Worm (Caenorhabditis elegans) whole organism, L1 larva: ENCODE data around the gene EGAP1.1.

Experiments used
- Y116A8C.19 ChIP-seq: sonication (generic microtip); optimal IDR thresholded peaks from 2 replicates; lab custom pipeline; 2016; ENCODE audit warnings: missing compliant biosample characterization, missing genetic modification characterization, borderline replicate concordance
- aha-1 ChIP-seq: fragments of 150-350 bp; optimal IDR thresholded peaks from 2 replicates; lab custom pipeline; 2014; ENCODE audit warnings: missing biosample characterization, missing genetic modification characterization
- alr-1 ChIP-seq: fragments of 200-800 bp; sonication (Bioruptor generic); optimal IDR thresholded peaks from 2 replicates; lab custom pipeline; 2018; ENCODE audit warnings: borderline replicate concordance, mild to moderate bottlenecking, missing genetic modification characterization, missing compliant biosample characterization
- aly-2 ChIP-seq: fragments of 150-350 bp; optimal IDR thresholded peaks from 2 replicates; lab custom pipeline; 2014; ENCODE audit warnings: missing biosample characterization, missing genetic modification characterization
- ama-1 ChIP-seq: fragments of 150-350 bp; optimal IDR thresholded peaks from 2 replicates; lab custom pipeline; 2014
- ceh-8 ChIP-seq: fragments of 200-800 bp; sonication (Bioruptor generic); optimal IDR thresholded peaks from 2 replicates; lab custom pipeline; 2018; ENCODE audit warnings: mild to moderate bottlenecking, missing genetic modification characterization, moderate library complexity, missing compliant biosample characterization
- ceh-90 ChIP-seq: sonication (generic microtip); optimal IDR thresholded peaks from 2 replicates; lab custom pipeline; 2016; ENCODE audit warnings: missing genetic modification characterization, missing compliant biosample characterization
- ces-1 ChIP-seq: fragments of 150-350 bp; optimal IDR thresholded peaks from 2 replicates; lab custom pipeline; 2014; ENCODE audit warnings: missing biosample characterization, missing genetic modification reagents, missing genetic modification characterization
- dsc-1 ChIP-seq: sonication (generic microtip); optimal IDR thresholded peaks from 2 replicates; lab custom pipeline; 2016; ENCODE audit warnings: mild to moderate bottlenecking, missing genetic modification characterization, missing compliant biosample characterization
- efl-1 ChIP-seq, 4 experiments: fragments of 150-350 bp; optimal IDR thresholded peaks in 3 of 4; peaks in 1 of 4; 1 replicate in 1 of 4; 2 replicates in 3 of 4; lab custom pipeline; 2014; ENCODE audit warnings: missing biosample characterization in 2 of 4, missing genetic modification characterization in 2 of 4, missing genetic modification reagents in 2 of 4
- egl-13 ChIP-seq: sonication (generic microtip); optimal IDR thresholded peaks from 2 replicates; lab custom pipeline; 2016; ENCODE audit warnings: missing genotype, missing genetic modification reagents, missing genetic modification characterization, missing compliant biosample characterization
- egl-27 ChIP-seq, 2 experiments: fragments of 150-350 bp in 1 of 2; sonication (generic microtip); optimal IDR thresholded peaks; 3 replicates each; lab custom pipeline; 2017 to 2018; ENCODE audit warnings: missing biosample characterization in 2 of 2, missing genetic modification characterization in 2 of 2, missing genetic modification reagents in 2 of 2
- elt-2 ChIP-seq: sonication (generic microtip); optimal IDR thresholded peaks from 2 replicates; lab custom pipeline; 2016; ENCODE audit warnings: missing genetic modification characterization, mild to moderate bottlenecking, inconsistent platforms, missing compliant biosample characterization, missing genetic modification reagents
- elt-3 ChIP-seq, 6 experiments: fragments of 150-350 bp in 1 of 6; sonication (generic microtip); optimal IDR thresholded peaks; 2 replicates each; lab custom pipeline; 2017 to 2018; ENCODE audit warnings: missing biosample characterization in 6 of 6, missing genetic modification characterization in 6 of 6, inconsistent platforms in 1 of 6
- ets-5 ChIP-seq: fragments of 200-800 bp; sonication (Bioruptor generic); IDR thresholded peaks from 2 replicates; pipeline ENCODE4 v1.3.6; 2022; ENCODE audit warnings: missing genetic modification characterization, missing compliant biosample characterization
- fkh-10 ChIP-seq: sonication (generic microtip); optimal IDR thresholded peaks from 2 replicates; lab custom pipeline; 2017; ENCODE audit warnings: missing biosample characterization, missing genetic modification reagents, missing genetic modification characterization
- fkh-8 ChIP-seq: sonication (generic microtip); optimal IDR thresholded peaks from 2 replicates; lab custom pipeline; 2016; ENCODE audit warnings: mild to moderate bottlenecking, missing genetic modification characterization, missing compliant biosample characterization
- fos-1 ChIP-seq: fragments of 150-350 bp; optimal IDR thresholded peaks from 2 replicates; lab custom pipeline; 2014; ENCODE audit warnings: missing biosample characterization, missing genetic modification characterization
- grh-1 ChIP-seq: fragments of 200-800 bp; sonication (Bioruptor generic); IDR thresholded peaks from 2 replicates; pipeline ENCODE4 v1.3.6; 2022; ENCODE audit warnings: missing genetic modification reagents, missing genetic modification characterization, missing compliant biosample characterization
- hlh-17 ChIP-seq: fragments of 200-800 bp; sonication (Bioruptor generic); optimal IDR thresholded peaks from 2 replicates; lab custom pipeline; 2018; ENCODE audit warnings: missing genetic modification characterization, mild to moderate bottlenecking, missing compliant biosample characterization, moderate library complexity, borderline replicate concordance
- hlh-4 ChIP-seq: sonication (generic microtip); optimal IDR thresholded peaks from 2 replicates; lab custom pipeline; 2016; ENCODE audit warnings: mild to moderate bottlenecking, missing genetic modification characterization, missing compliant biosample characterization
- hpl-2 ChIP-seq: fragments of 150-350 bp; optimal IDR thresholded peaks from 2 replicates; lab custom pipeline; 2014; ENCODE audit warnings: missing biosample characterization, missing genetic modification reagents, missing genetic modification characterization
- isw-1 ChIP-seq: fragments of 200-800 bp; sonication (Bioruptor generic); IDR thresholded peaks from 2 replicates; pipeline ENCODE4 v1.3.6; 2022; ENCODE audit warnings: missing genetic modification characterization, missing compliant biosample characterization
- jun-1 ChIP-seq: fragments of 150-350 bp; optimal IDR thresholded peaks from 2 replicates; lab custom pipeline; 2014; ENCODE audit warnings: missing biosample characterization, missing genetic modification reagents, missing genetic modification characterization
- lin-14 ChIP-seq: fragments of 200-800 bp; sonication (Bioruptor generic); optimal IDR thresholded peaks from 2 replicates; lab custom pipeline; 2018; ENCODE audit warnings: mild to moderate bottlenecking, missing genetic modification characterization, moderate library complexity, missing compliant biosample characterization
- lin-15B ChIP-seq: fragments of 150-350 bp; sonication (generic microtip); optimal IDR thresholded peaks from 3 replicates; lab custom pipeline; 2014; ENCODE audit warnings: missing biosample characterization, missing genetic modification characterization
- lin-39 ChIP-seq: fragments of 150-350 bp; optimal IDR thresholded peaks from 2 replicates; lab custom pipeline; 2014; ENCODE audit warnings: missing biosample characterization, missing genetic modification reagents, missing genetic modification characterization
- lir-3 ChIP-seq: sonication (generic microtip); optimal IDR thresholded peaks from 2 replicates; lab custom pipeline; 2016; ENCODE audit warnings: mild to moderate bottlenecking, missing genetic modification characterization, moderate library complexity, missing compliant biosample characterization; ENCODE audit not compliant: poor library complexity
- lsy-2 ChIP-seq, 2 experiments: fragments of 150-350 bp; optimal IDR thresholded peaks; 2 replicates each; lab custom pipeline; 2014; ENCODE audit warnings: missing biosample characterization in 2 of 2, missing genetic modification characterization in 2 of 2
- mep-1 ChIP-seq: fragments of 150-350 bp; optimal IDR thresholded peaks from 2 replicates; lab custom pipeline; 2014; ENCODE audit warnings: missing biosample characterization, missing genetic modification characterization
- nhr-12 ChIP-seq: sonication (generic microtip); optimal IDR thresholded peaks from 2 replicates; lab custom pipeline; 2017; ENCODE audit warnings: missing biosample characterization, missing genetic modification characterization
- nhr-20 ChIP-seq: sonication (generic microtip); optimal IDR thresholded peaks from 2 replicates; lab custom pipeline; 2016; ENCODE audit warnings: mild to moderate bottlenecking, missing genetic modification characterization, missing compliant biosample characterization
- nhr-237 ChIP-seq: fragments of 150-350 bp; optimal IDR thresholded peaks from 2 replicates; lab custom pipeline; 2014; ENCODE audit warnings: missing biosample characterization, missing genetic modification characterization
- nhr-28 ChIP-seq: fragments of 150-350 bp; optimal IDR thresholded peaks from 2 replicates; lab custom pipeline; 2014; ENCODE audit warnings: missing biosample characterization, missing genetic modification characterization
- nhr-47 ChIP-seq: sonication (generic microtip); optimal IDR thresholded peaks from 2 replicates; lab custom pipeline; 2016; ENCODE audit warnings: mild to moderate bottlenecking, missing genetic modification characterization, moderate library complexity, missing compliant biosample characterization
- nhr-71 ChIP-seq: sonication (generic microtip); optimal IDR thresholded peaks from 2 replicates; lab custom pipeline; 2016; ENCODE audit warnings: mild to moderate bottlenecking, missing genetic modification characterization, moderate library complexity, missing compliant biosample characterization
- nhr-76 ChIP-seq: sonication (generic microtip); optimal IDR thresholded peaks from 2 replicates; lab custom pipeline; 2017; ENCODE audit warnings: missing biosample characterization, missing genetic modification characterization
- nhr-77 ChIP-seq: fragments of 150-350 bp; optimal IDR thresholded peaks from 2 replicates; lab custom pipeline; 2014; ENCODE audit warnings: missing biosample characterization, missing genetic modification characterization
- nhr-85 ChIP-seq: sonication (generic microtip); peaks from one replicate; lab custom pipeline; 2016; ENCODE audit warnings: missing genetic modification characterization, inconsistent platforms, missing compliant biosample characterization
- nhr-90 ChIP-seq: sonication (generic microtip); optimal IDR thresholded peaks from 2 replicates; lab custom pipeline; 2016; ENCODE audit warnings: mild to moderate bottlenecking, missing genetic modification characterization, missing compliant biosample characterization; ENCODE audit not compliant: poor library complexity
- pag-3 ChIP-seq: sonication (generic microtip); optimal IDR thresholded peaks from 2 replicates; lab custom pipeline; 2017; ENCODE audit warnings: missing genetic modification characterization, mild to moderate bottlenecking, missing compliant biosample characterization, antibody characterized with exemption, borderline replicate concordance; ENCODE audit not compliant: insufficient read depth
- pqm-1 ChIP-seq: sonication (generic microtip); optimal IDR thresholded peaks from 3 replicates; lab custom pipeline; 2017; ENCODE audit warnings: missing biosample characterization, missing genetic modification characterization
- rnt-1 ChIP-seq: sonication (generic microtip); optimal IDR thresholded peaks from 2 replicates; lab custom pipeline; 2016; ENCODE audit warnings: mild to moderate bottlenecking, missing genetic modification characterization, moderate library complexity, missing compliant biosample characterization
- snpc-4 ChIP-seq: fragments of 150-350 bp; optimal IDR thresholded peaks from 2 replicates; lab custom pipeline; 2014; ENCODE audit warnings: missing biosample characterization, missing genetic modification characterization
- sup-37 ChIP-seq: fragments of 200-800 bp; sonication (Bioruptor generic); optimal IDR thresholded peaks from 2 replicates; lab custom pipeline; 2018; ENCODE audit warnings: mild to moderate bottlenecking, missing genetic modification characterization, missing compliant biosample characterization
- swsn-7 ChIP-seq: sonication (generic microtip); optimal IDR thresholded peaks from 2 replicates; lab custom pipeline; 2016; ENCODE audit warnings: missing genetic modification characterization, missing compliant biosample characterization
- tbx-2 ChIP-seq: sonication (generic microtip); optimal IDR thresholded peaks from 2 replicates; lab custom pipeline; 2016; ENCODE audit warnings: missing genetic modification characterization, missing compliant biosample characterization
- tlp-1 ChIP-seq: fragments of 150-350 bp; optimal IDR thresholded peaks from 2 replicates; lab custom pipeline; 2014; ENCODE audit warnings: missing biosample characterization, missing genetic modification characterization
- unc-130 ChIP-seq: fragments of 150-350 bp; optimal IDR thresholded peaks from 2 replicates; lab custom pipeline; 2017; ENCODE audit warnings: missing biosample characterization, missing genetic modification characterization, inconsistent platforms
- unc-62 ChIP-seq: fragments of 150-350 bp; optimal IDR thresholded peaks from 2 replicates; lab custom pipeline; 2014; ENCODE audit warnings: missing biosample characterization, missing genetic modification reagents, missing genetic modification characterization
- vab-15 ChIP-seq: sonication (generic microtip); optimal IDR thresholded peaks from 2 replicates; lab custom pipeline; 2017; ENCODE audit warnings: missing genotype, mild to moderate bottlenecking, missing genetic modification characterization, missing compliant biosample characterization
- zag-1 ChIP-seq: fragments of 150-350 bp; optimal IDR thresholded peaks from 2 replicates; lab custom pipeline; 2014; ENCODE audit warnings: missing biosample characterization, missing genetic modification characterization
- ztf-4 ChIP-seq: fragments of 150-350 bp; optimal IDR thresholded peaks from 2 replicates; lab custom pipeline; 2014; ENCODE audit warnings: missing biosample characterization, missing genetic modification characterization

Gene EGAP1.1

DNA sequence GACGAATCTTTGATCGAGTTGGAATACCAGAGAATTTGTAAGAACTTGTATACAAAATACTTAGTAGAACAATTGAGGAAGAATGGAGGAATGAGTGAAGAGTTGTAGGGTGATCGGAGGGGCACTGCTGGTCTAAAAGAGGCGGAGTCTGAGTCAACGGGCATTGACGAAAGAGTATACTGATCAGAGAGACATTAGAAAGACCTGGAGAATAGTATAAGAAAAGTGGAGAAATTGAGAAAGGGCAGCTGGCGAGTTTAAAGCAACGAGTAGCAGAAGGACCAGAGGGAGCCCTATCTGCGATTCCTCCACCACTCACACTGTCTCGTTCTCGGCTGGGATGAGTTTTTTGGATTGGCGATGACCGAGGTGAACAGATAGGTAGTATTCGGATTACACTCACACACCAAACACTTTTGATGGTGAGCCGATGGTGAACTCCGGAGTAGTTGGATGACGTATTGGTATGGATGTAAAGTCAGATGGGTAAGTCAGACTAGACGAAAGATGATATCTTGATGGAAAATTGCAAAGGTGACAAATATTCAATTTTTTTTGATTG lies 5.5 kb downstream of the EGAP1.1 start, which contains the start of gene EGAP1.5 (continued):
- no peak for TF ChIP-seq aha-1 (tag; lab: Kevin White, UChicago)
- TF ChIP-seq egl-13 (tag; lab: Kevin White, UChicago) = no peak
- TF ChIP-seq isw-1 (GFP tag; lab: Robert Waterston, UW) = no peak
- TF ChIP-seq Y116A8C.19 (tag; lab: Kevin White, UChicago) = no peak
- no peak for TF ChIP-seq nhr-76 (tag; lab: Kevin White, UChicago)
- TF ChIP-seq fkh-8 (tag; lab: Kevin White, UChicago) = no peak
- TF ChIP-seq nhr-47 (tag; lab: Kevin White, UChicago) = no peak
- TF ChIP-seq ztf-4 (tag; lab: Kevin White, UChicago) = no peak
- no peak for TF ChIP-seq swsn-7 (tag; lab: Kevin White, UChicago)
- no peak for TF ChIP-seq egl-27 (tag; optimal IDR thresholded peaks at IDR 0.05; lab: Kevin White, UChicago)
- no peak for TF ChIP-seq grh-1 (GFP tag; lab: Robert Waterston, UW)
- TF ChIP-seq unc-62 (GFP tag; lab: Kevin White, UChicago) = no peak
- no peak for TF ChIP-seq zag-1 (tag; lab: Kevin White, UChicago)
- no peak for TF ChIP-seq nhr-237 (tag; lab: Kevin White, UChicago)
- no peak for TF ChIP-seq snpc-4 (tag; lab: Kevin White, UChicago)
- no peak for TF ChIP-seq pag-3 (tag; lab: Kevin White, UChicago)
- peak; percentile 28 for TF ChIP-seq lin-14 (GFP tag; lab: Kevin White, UChicago)
- TF ChIP-seq efl-1 (optimal IDR thresholded peaks at IDR 0.05; lab: Kevin White, UChicago) = peak in 1 of 2 experiments; percentile 3
- TF ChIP-seq efl-1 (GFP tag; optimal IDR thresholded peaks at IDR 0.05 in 1 of 2; lab: Kevin White, UChicago) = no peak
- TF ChIP-seq nhr-20 (tag; lab: Kevin White, UChicago) = peak; percentile 24
- TF ChIP-seq lir-3 (tag; lab: Kevin White, UChicago) = no peak
- no peak for TF ChIP-seq nhr-77 (tag; lab: Kevin White, UChicago)
- TF ChIP-seq elt-3 (tag; optimal IDR thresholded peaks at IDR 0.05; lab: Kevin White, UChicago) = no peak
- no peak for TF ChIP-seq tbx-2
- TF ChIP-seq ceh-8 = no peak
- no peak for TF ChIP-seq nhr-90 (tag; lab: Kevin White, UChicago)
- no peak for TF ChIP-seq nhr-85
- peak in 1 of 2 experiments; percentile 5 for TF ChIP-seq lsy-2 (tag; optimal IDR thresholded peaks at IDR 0.05; lab: Kevin White, UChicago)
- peak; percentile 51 for TF ChIP-seq nhr-71 (tag; lab: Kevin White, UChicago)
- TF ChIP-seq ama-1 (lab: Kevin White, UChicago) = no peak
- TF ChIP-seq hpl-2 (GFP tag; lab: Kevin White, UChicago) = no peak
- TF ChIP-seq rnt-1 (tag; lab: Kevin White, UChicago) = peak; percentile 55
- no peak for TF ChIP-seq vab-15
- TF ChIP-seq fos-1 (tag; lab: Kevin White, UChicago) = no peak
- TF ChIP-seq elt-2 (tag; lab: Kevin White, UChicago) = no peak
- TF ChIP-seq hlh-4 (tag; lab: Kevin White, UChicago) = no peak
- TF ChIP-seq alr-1 (tag; lab: Kevin White, UChicago) = no peak
- no peak for TF ChIP-seq aly-2 (tag; lab: Kevin White, UChicago)
- no peak for TF ChIP-seq fkh-10 (GFP tag; lab: Kevin White, UChicago)
- no peak for TF ChIP-seq hlh-17 (GFP tag; lab: Kevin White, UChicago)
- TF ChIP-seq lin-39 (tag; lab: Kevin White, UChicago) = no peak
- no peak for TF ChIP-seq ceh-90 (tag; lab: Kevin White, UChicago)
- TF ChIP-seq sup-37 (GFP tag; lab: Kevin White, UChicago) = no peak
- no peak for TF ChIP-seq ces-1 (GFP tag; lab: Kevin White, UChicago)
- peak; percentile 37 for TF ChIP-seq dsc-1 (tag; lab: Kevin White, UChicago)
- TF ChIP-seq mep-1 (tag; lab: Kevin White, UChicago) = no peak
- no peak for TF ChIP-seq ets-5
- TF ChIP-seq nhr-28 (tag; lab: Kevin White, UChicago) = no peak
- TF ChIP-seq nhr-12 (tag; lab: Kevin White, UChicago) = no peak
- no peak for TF ChIP-seq pqm-1 (tag; lab: Kevin White, UChicago)
- no peak for TF ChIP-seq jun-1 (tag; lab: Kevin White, UChicago)
- no peak for TF ChIP-seq tlp-1 (tag; lab: Kevin White, UChicago)
- no peak for TF ChIP-seq lin-15B (tag; lab: Kevin White, UChicago)
- TF ChIP-seq unc-130 = no peak
